Worm (Caenorhabditis elegans) whole organism, L1 larva: Measurements from ENCODE around the gene C03B1.1.

Source experiments
- C04F5.9 ChIP-seq: sonication (generic microtip); optimal IDR thresholded peaks from 2 replicates; lab custom pipeline; 2016; ENCODE audit warnings: missing genetic modification characterization, missing compliant biosample characterization
- C16A3.4 ChIP-seq: fragments of 150-350 bp; optimal IDR thresholded peaks from 2 replicates; lab custom pipeline; 2014; ENCODE audit warnings: missing biosample characterization, missing genetic modification characterization
- F16B12.6 ChIP-seq: fragments of 150-350 bp; optimal IDR thresholded peaks from 2 replicates; lab custom pipeline; 2014; ENCODE audit warnings: missing biosample characterization, missing genetic modification characterization
- aha-1 ChIP-seq: fragments of 150-350 bp; optimal IDR thresholded peaks from 2 replicates; lab custom pipeline; 2014; ENCODE audit warnings: missing biosample characterization, missing genetic modification characterization
- alr-1 ChIP-seq: fragments of 200-800 bp; sonication (Bioruptor generic); optimal IDR thresholded peaks from 2 replicates; lab custom pipeline; 2018; ENCODE audit warnings: borderline replicate concordance, mild to moderate bottlenecking, missing genetic modification characterization, missing compliant biosample characterization
- aly-2 ChIP-seq: fragments of 150-350 bp; optimal IDR thresholded peaks from 2 replicates; lab custom pipeline; 2014; ENCODE audit warnings: missing biosample characterization, missing genetic modification characterization
- blmp-1 ChIP-seq: fragments of 150-350 bp; optimal IDR thresholded peaks from 2 replicates; lab custom pipeline; 2014; ENCODE audit warnings: missing biosample characterization, missing genetic modification characterization
- ceh-82 ChIP-seq, 3 experiments: fragments of 150-350 bp in 1 of 3; sonication (generic microtip) in 2 of 3; optimal IDR thresholded peaks; 2 replicates each; lab custom pipeline; 2014 to 2017; ENCODE audit warnings: missing biosample characterization in 3 of 3, missing genetic modification characterization in 3 of 3
- ceh-90 ChIP-seq: sonication (generic microtip); optimal IDR thresholded peaks from 2 replicates; lab custom pipeline; 2016; ENCODE audit warnings: missing genetic modification characterization, missing compliant biosample characterization
- ces-1 ChIP-seq: fragments of 150-350 bp; optimal IDR thresholded peaks from 2 replicates; lab custom pipeline; 2014; ENCODE audit warnings: missing biosample characterization, missing genetic modification reagents, missing genetic modification characterization
- dsc-1 ChIP-seq: sonication (generic microtip); optimal IDR thresholded peaks from 2 replicates; lab custom pipeline; 2016; ENCODE audit warnings: mild to moderate bottlenecking, missing genetic modification characterization, missing compliant biosample characterization
- efl-1 ChIP-seq, 4 experiments: fragments of 150-350 bp; optimal IDR thresholded peaks in 3 of 4; peaks in 1 of 4; 1 replicate in 1 of 4; 2 replicates in 3 of 4; lab custom pipeline; 2014; ENCODE audit warnings: missing biosample characterization in 2 of 4, missing genetic modification characterization in 2 of 4, missing genetic modification reagents in 2 of 4
- elt-3 ChIP-seq, 6 experiments: fragments of 150-350 bp in 1 of 6; sonication (generic microtip); optimal IDR thresholded peaks; 2 replicates each; lab custom pipeline; 2017 to 2018; ENCODE audit warnings: missing biosample characterization in 6 of 6, missing genetic modification characterization in 6 of 6, inconsistent platforms in 1 of 6
- ets-5 ChIP-seq: fragments of 200-800 bp; sonication (Bioruptor generic); IDR thresholded peaks from 2 replicates; pipeline ENCODE4 v1.3.6; 2022; ENCODE audit warnings: missing genetic modification characterization, missing compliant biosample characterization
- fkh-8 ChIP-seq: sonication (generic microtip); optimal IDR thresholded peaks from 2 replicates; lab custom pipeline; 2016; ENCODE audit warnings: mild to moderate bottlenecking, missing genetic modification characterization, missing compliant biosample characterization
- grh-1 ChIP-seq: fragments of 200-800 bp; sonication (Bioruptor generic); IDR thresholded peaks from 2 replicates; pipeline ENCODE4 v1.3.6; 2022; ENCODE audit warnings: missing genetic modification reagents, missing genetic modification characterization, missing compliant biosample characterization
- lin-14 ChIP-seq: fragments of 200-800 bp; sonication (Bioruptor generic); optimal IDR thresholded peaks from 2 replicates; lab custom pipeline; 2018; ENCODE audit warnings: mild to moderate bottlenecking, missing genetic modification characterization, moderate library complexity, missing compliant biosample characterization
- lin-39 ChIP-seq: fragments of 150-350 bp; optimal IDR thresholded peaks from 2 replicates; lab custom pipeline; 2014; ENCODE audit warnings: missing biosample characterization, missing genetic modification reagents, missing genetic modification characterization
- lsy-2 ChIP-seq, 2 experiments: fragments of 150-350 bp; optimal IDR thresholded peaks; 2 replicates each; lab custom pipeline; 2014; ENCODE audit warnings: missing biosample characterization in 2 of 2, missing genetic modification characterization in 2 of 2
- mab-9 ChIP-seq: fragments of 200-800 bp; sonication (Bioruptor generic); IDR thresholded peaks from 2 replicates; pipeline ENCODE4 v1.3.6; 2022; ENCODE audit warnings: missing genetic modification reagents, missing genetic modification characterization, missing compliant biosample characterization
- mdl-1 ChIP-seq, 2 experiments: fragments of 150-350 bp; optimal IDR thresholded peaks; 2 replicates each; lab custom pipeline; 2014 to 2017; ENCODE audit warnings: missing biosample characterization in 2 of 2, missing genetic modification characterization in 2 of 2, inconsistent platforms in 1 of 2
- mep-1 ChIP-seq: fragments of 150-350 bp; optimal IDR thresholded peaks from 2 replicates; lab custom pipeline; 2014; ENCODE audit warnings: missing biosample characterization, missing genetic modification characterization
- nhr-12 ChIP-seq: sonication (generic microtip); optimal IDR thresholded peaks from 2 replicates; lab custom pipeline; 2017; ENCODE audit warnings: missing biosample characterization, missing genetic modification characterization
- nhr-20 ChIP-seq: sonication (generic microtip); optimal IDR thresholded peaks from 2 replicates; lab custom pipeline; 2016; ENCODE audit warnings: mild to moderate bottlenecking, missing genetic modification characterization, missing compliant biosample characterization
- nhr-237 ChIP-seq: fragments of 150-350 bp; optimal IDR thresholded peaks from 2 replicates; lab custom pipeline; 2014; ENCODE audit warnings: missing biosample characterization, missing genetic modification characterization
- nhr-71 ChIP-seq: sonication (generic microtip); optimal IDR thresholded peaks from 2 replicates; lab custom pipeline; 2016; ENCODE audit warnings: mild to moderate bottlenecking, missing genetic modification characterization, moderate library complexity, missing compliant biosample characterization
- nhr-76 ChIP-seq: sonication (generic microtip); optimal IDR thresholded peaks from 2 replicates; lab custom pipeline; 2017; ENCODE audit warnings: missing biosample characterization, missing genetic modification characterization
- nhr-85 ChIP-seq: sonication (generic microtip); peaks from one replicate; lab custom pipeline; 2016; ENCODE audit warnings: missing genetic modification characterization, inconsistent platforms, missing compliant biosample characterization
- pag-3 ChIP-seq: sonication (generic microtip); optimal IDR thresholded peaks from 2 replicates; lab custom pipeline; 2017; ENCODE audit warnings: missing genetic modification characterization, mild to moderate bottlenecking, missing compliant biosample characterization, antibody characterized with exemption, borderline replicate concordance; ENCODE audit not compliant: insufficient read depth
- pax-3 ChIP-seq: fragments of 200-800 bp; sonication (Bioruptor generic); optimal IDR thresholded peaks from 2 replicates; lab custom pipeline; 2018; ENCODE audit warnings: mild to moderate bottlenecking, missing genetic modification characterization, moderate library complexity, missing compliant biosample characterization
- rnt-1 ChIP-seq: sonication (generic microtip); optimal IDR thresholded peaks from 2 replicates; lab custom pipeline; 2016; ENCODE audit warnings: mild to moderate bottlenecking, missing genetic modification characterization, moderate library complexity, missing compliant biosample characterization
- skn-1 ChIP-seq: fragments of 150-350 bp; optimal IDR thresholded peaks from 2 replicates; lab custom pipeline; 2014; ENCODE audit warnings: missing biosample characterization, missing genetic modification characterization
- snu-23 ChIP-seq: sonication (generic microtip); optimal IDR thresholded peaks from 2 replicates; lab custom pipeline; 2016; ENCODE audit warnings: missing genetic modification characterization, missing compliant biosample characterization
- sox-4 ChIP-seq: sonication (generic microtip); optimal IDR thresholded peaks from 2 replicates; lab custom pipeline; 2016; ENCODE audit warnings: missing genetic modification characterization, missing compliant biosample characterization
- swsn-7 ChIP-seq: sonication (generic microtip); optimal IDR thresholded peaks from 2 replicates; lab custom pipeline; 2016; ENCODE audit warnings: missing genetic modification characterization, missing compliant biosample characterization
- unc-130 ChIP-seq: fragments of 150-350 bp; optimal IDR thresholded peaks from 2 replicates; lab custom pipeline; 2017; ENCODE audit warnings: missing biosample characterization, missing genetic modification characterization, inconsistent platforms
- unc-30 ChIP-seq: sonication (generic microtip); optimal IDR thresholded peaks from 2 replicates; lab custom pipeline; 2017; ENCODE audit warnings: missing biosample characterization, missing genetic modification characterization
- unc-62 ChIP-seq: fragments of 150-350 bp; optimal IDR thresholded peaks from 2 replicates; lab custom pipeline; 2014; ENCODE audit warnings: missing biosample characterization, missing genetic modification reagents, missing genetic modification characterization
- unc-86 ChIP-seq: sonication (generic microtip); optimal IDR thresholded peaks from 2 replicates; lab custom pipeline; 2016; ENCODE audit warnings: missing genetic modification characterization, missing compliant biosample characterization
- unc-98 ChIP-seq: fragments of 200-800 bp; sonication (Bioruptor generic); IDR thresholded peaks from 2 replicates; pipeline ENCODE4 v1.3.6; 2022; ENCODE audit warnings: missing genetic modification characterization, missing compliant biosample characterization
- xbp-1 ChIP-seq: sonication (generic microtip); optimal IDR thresholded peaks from 2 replicates; lab custom pipeline; 2016; ENCODE audit warnings: missing genetic modification characterization, missing compliant biosample characterization
- ztf-11 ChIP-seq, 2 experiments: sonication (generic microtip); optimal IDR thresholded peaks; 2 replicates each; lab custom pipeline; 2016 to 2017; ENCODE audit warnings: missing genetic modification characterization in 2 of 2, missing biosample characterization in 1 of 2, missing compliant biosample characterization in 1 of 2

Gene C03B1.1

ce11 chrX:6410177-6410765, 35.7 kb downstream of the C03B1.1 start, which contains the start of gene mup-2 (continued):
- TF ChIP-seq C04F5.9 (tag; lab: Kevin White, UChicago) (no peak), ces-1 (GFP tag; lab: Kevin White, UChicago) (no peak), ceh-82 (tag; optimal IDR thresholded peaks at IDR 0.05; lab: Kevin White, UChicago) (no peak), unc-130 (tag; lab: Kevin White, UChicago) (peak; percentile 50), nhr-71 (peak; percentile 89), nhr-12 (tag; lab: Kevin White, UChicago) (no peak), unc-62 (GFP tag; lab: Kevin White, UChicago) (no peak), alr-1 (tag; lab: Kevin White, UChicago) (no peak), lin-39 (tag; lab: Kevin White, UChicago) (peak; percentile 2), unc-86 (tag; lab: Kevin White, UChicago) (no peak), rnt-1 (tag; lab: Kevin White, UChicago) (peak; percentile 69), nhr-20 (tag; lab: Kevin White, UChicago) (peak; percentile 50), lin-14 (GFP tag; lab: Kevin White, UChicago) (peak; percentile 80), unc-30 (tag; lab: Kevin White, UChicago) (no peak), C16A3.4 (tag; lab: Kevin White, UChicago) (no peak), pag-3 (tag; lab: Kevin White, UChicago) (peak; percentile 77), dsc-1 (peak; percentile 88), ztf-11 (tag; optimal IDR thresholded peaks at IDR 0.05; lab: Kevin White, UChicago) (no peak), swsn-7 (tag; lab: Kevin White, UChicago) (peak; percentile 24), skn-1 (tag; lab: Kevin White, UChicago) (no peak)
- TF ChIP-seq, all 84 proteins: peak for 23

ce11 chrX:6412575-6412974, 38.0 kb downstream of the C03B1.1 start, which contains the start of gene T22E5.1:
Gene T22E5.1, plus strand, starts transcription at chrX:6412875.
- TF ChIP-seq unc-98 (GFP tag; lab: Robert Waterston, UW) (no peak), nhr-76 (tag; lab: Kevin White, UChicago) (no peak), C04F5.9 (tag; lab: Kevin White, UChicago) (no peak), mab-9 (no peak)

- TF ChIP-seq rnt-1 (tag; lab: Kevin White, UChicago) (no peak), mdl-1 (tag; optimal IDR thresholded peaks at IDR 0.05; lab: Kevin White, UChicago) (no peak), pax-3 (tag; lab: Kevin White, UChicago) (no peak), efl-1 (optimal IDR thresholded peaks at IDR 0.05; lab: Kevin White, UChicago) (no peak), efl-1 (GFP tag; optimal IDR thresholded peaks at IDR 0.05 in 1 of 2; lab: Kevin White, UChicago) (peak in 1 of 2 experiments; percentile 1), nhr-237 (tag; lab: Kevin White, UChicago) (no peak), unc-130 (tag; lab: Kevin White, UChicago) (no peak), lin-14 (GFP tag; lab: Kevin White, UChicago) (peak; percentile 34), ets-5 (GFP tag; lab: Robert Waterston, UW) (no peak), xbp-1 (tag; lab: Kevin White, UChicago) (no peak), fkh-8 (tag; lab: Kevin White, UChicago) (no peak), aha-1 (tag; lab: Kevin White, UChicago) (no peak)
Measured at ce11 chrX:6413583-6413982, 39.0 kb downstream of the C03B1.1 start.

ce11 chrX:6416357-6417087, 42.0 kb downstream of the C03B1.1 start, which contains the start of gene T22E5.6:
Gene T22E5.6, minus strand, starts transcription at chrX:6416407.
- TF ChIP-seq nhr-20 (tag; lab: Kevin White, UChicago) (no peak), snu-23 (GFP tag; lab: Kevin White, UChicago) (peak; percentile 37), elt-3 (tag; optimal IDR thresholded peaks at IDR 0.05; lab: Kevin White, UChicago) (peak in 2 of 6 experiments; percentile 20 to 37), aly-2 (no peak), fkh-8 (tag; lab: Kevin White, UChicago) (no peak), ceh-90 (tag; lab: Kevin White, UChicago) (no peak), rnt-1 (tag; lab: Kevin White, UChicago) (no peak), sox-4 (tag; lab: Kevin White, UChicago) (no peak), F16B12.6 (no peak), mep-1 (peak; percentile 40), pag-3 (tag; lab: Kevin White, UChicago) (no peak), lsy-2 (tag; optimal IDR thresholded peaks at IDR 0.05; lab: Kevin White, UChicago) (peak in 1 of 2 experiments; percentile 10), blmp-1 (tag; lab: Kevin White, UChicago) (peak; percentile 74), lin-14 (GFP tag; lab: Kevin White, UChicago) (peak; percentile 65), unc-130 (tag; lab: Kevin White, UChicago) (no peak), nhr-85 (peak; percentile 83), grh-1 (GFP tag; lab: Robert Waterston, UW) (no peak), mdl-1 (tag; optimal IDR thresholded peaks at IDR 0.05; lab: Kevin White, UChicago) (no peak)
